Worm (Caenorhabditis elegans) whole organism, L1 larva: Measurements from ENCODE around the gene T15B7.8.

Experiments
- ceh-82 ChIP-seq, 3 experiments: fragments of 150-350 bp in 1 of 3; sonication (generic microtip) in 2 of 3; optimal IDR thresholded peaks; 2 replicates each; lab custom pipeline; 2014 to 2017; ENCODE audit warnings: missing biosample characterization in 3 of 3, missing genetic modification characterization in 3 of 3
- ceh-90 ChIP-seq: sonication (generic microtip); optimal IDR thresholded peaks from 2 replicates; lab custom pipeline; 2016; ENCODE audit warnings: missing genetic modification characterization, missing compliant biosample characterization
- dpl-1 ChIP-seq, 3 experiments: fragments of 150-350 bp in 2 of 3; sonication (generic microtip) in 1 of 3; optimal IDR thresholded peaks; 2 replicates each; lab custom pipeline; 2014 to 2017; ENCODE audit warnings: missing biosample characterization in 3 of 3, missing genetic modification characterization in 3 of 3, missing genetic modification reagents in 3 of 3
- efl-1 ChIP-seq, 4 experiments: fragments of 150-350 bp; optimal IDR thresholded peaks in 3 of 4; peaks in 1 of 4; 1 replicate in 1 of 4; 2 replicates in 3 of 4; lab custom pipeline; 2014; ENCODE audit warnings: missing biosample characterization in 2 of 4, missing genetic modification characterization in 2 of 4, missing genetic modification reagents in 2 of 4
- efl-3 ChIP-seq: fragments of 200-800 bp; sonication (Bioruptor generic); optimal IDR thresholded peaks from 2 replicates; lab custom pipeline; 2018; ENCODE audit warnings: mild to moderate bottlenecking, missing genetic modification characterization, missing compliant biosample characterization
- egl-13 ChIP-seq: sonication (generic microtip); optimal IDR thresholded peaks from 2 replicates; lab custom pipeline; 2016; ENCODE audit warnings: missing genotype, missing genetic modification reagents, missing genetic modification characterization, missing compliant biosample characterization
- egl-27 ChIP-seq, 2 experiments: fragments of 150-350 bp in 1 of 2; sonication (generic microtip); optimal IDR thresholded peaks; 3 replicates each; lab custom pipeline; 2017 to 2018; ENCODE audit warnings: missing biosample characterization in 2 of 2, missing genetic modification characterization in 2 of 2, missing genetic modification reagents in 2 of 2
- elt-3 ChIP-seq, 6 experiments: fragments of 150-350 bp in 1 of 6; sonication (generic microtip); optimal IDR thresholded peaks; 2 replicates each; lab custom pipeline; 2017 to 2018; ENCODE audit warnings: missing biosample characterization in 6 of 6, missing genetic modification characterization in 6 of 6, inconsistent platforms in 1 of 6
- ets-5 ChIP-seq: fragments of 200-800 bp; sonication (Bioruptor generic); IDR thresholded peaks from 2 replicates; pipeline ENCODE4 v1.3.6; 2022; ENCODE audit warnings: missing genetic modification characterization, missing compliant biosample characterization
- fkh-10 ChIP-seq: sonication (generic microtip); optimal IDR thresholded peaks from 2 replicates; lab custom pipeline; 2017; ENCODE audit warnings: missing biosample characterization, missing genetic modification reagents, missing genetic modification characterization
- fkh-8 ChIP-seq: sonication (generic microtip); optimal IDR thresholded peaks from 2 replicates; lab custom pipeline; 2016; ENCODE audit warnings: mild to moderate bottlenecking, missing genetic modification characterization, missing compliant biosample characterization
- fos-1 ChIP-seq: fragments of 150-350 bp; optimal IDR thresholded peaks from 2 replicates; lab custom pipeline; 2014; ENCODE audit warnings: missing biosample characterization, missing genetic modification characterization
- hlh-4 ChIP-seq: sonication (generic microtip); optimal IDR thresholded peaks from 2 replicates; lab custom pipeline; 2016; ENCODE audit warnings: mild to moderate bottlenecking, missing genetic modification characterization, missing compliant biosample characterization
- hpl-2 ChIP-seq: fragments of 150-350 bp; optimal IDR thresholded peaks from 2 replicates; lab custom pipeline; 2014; ENCODE audit warnings: missing biosample characterization, missing genetic modification reagents, missing genetic modification characterization
- jun-1 ChIP-seq: fragments of 150-350 bp; optimal IDR thresholded peaks from 2 replicates; lab custom pipeline; 2014; ENCODE audit warnings: missing biosample characterization, missing genetic modification reagents, missing genetic modification characterization
- lin-14 ChIP-seq: fragments of 200-800 bp; sonication (Bioruptor generic); optimal IDR thresholded peaks from 2 replicates; lab custom pipeline; 2018; ENCODE audit warnings: mild to moderate bottlenecking, missing genetic modification characterization, moderate library complexity, missing compliant biosample characterization
- lin-15B ChIP-seq: fragments of 150-350 bp; sonication (generic microtip); optimal IDR thresholded peaks from 3 replicates; lab custom pipeline; 2014; ENCODE audit warnings: missing biosample characterization, missing genetic modification characterization
- lin-35 ChIP-seq, 2 experiments: fragments of 150-350 bp; optimal IDR thresholded peaks; 2 replicates each; lab custom pipeline; 2014; ENCODE audit warnings: missing biosample characterization in 2 of 2, missing genetic modification characterization in 2 of 2, missing genetic modification reagents in 2 of 2
- lir-3 ChIP-seq: sonication (generic microtip); optimal IDR thresholded peaks from 2 replicates; lab custom pipeline; 2016; ENCODE audit warnings: mild to moderate bottlenecking, missing genetic modification characterization, moderate library complexity, missing compliant biosample characterization; ENCODE audit not compliant: poor library complexity
- mdl-1 ChIP-seq, 2 experiments: fragments of 150-350 bp; optimal IDR thresholded peaks; 2 replicates each; lab custom pipeline; 2014 to 2017; ENCODE audit warnings: missing biosample characterization in 2 of 2, missing genetic modification characterization in 2 of 2, inconsistent platforms in 1 of 2
- nhr-11 ChIP-seq: fragments of 150-350 bp; optimal IDR thresholded peaks from 2 replicates; lab custom pipeline; 2014; ENCODE audit warnings: missing biosample characterization, missing genetic modification characterization
- nhr-19 ChIP-seq: fragments of 200-800 bp; sonication (Bioruptor generic); conservative IDR thresholded peaks from 2 replicates; pipeline ENCODE4 v1.3.6; 2022; ENCODE audit warnings: missing genetic modification characterization, missing compliant biosample characterization
- nhr-20 ChIP-seq: sonication (generic microtip); optimal IDR thresholded peaks from 2 replicates; lab custom pipeline; 2016; ENCODE audit warnings: mild to moderate bottlenecking, missing genetic modification characterization, missing compliant biosample characterization
- nhr-47 ChIP-seq: sonication (generic microtip); optimal IDR thresholded peaks from 2 replicates; lab custom pipeline; 2016; ENCODE audit warnings: mild to moderate bottlenecking, missing genetic modification characterization, moderate library complexity, missing compliant biosample characterization
- nhr-71 ChIP-seq: sonication (generic microtip); optimal IDR thresholded peaks from 2 replicates; lab custom pipeline; 2016; ENCODE audit warnings: mild to moderate bottlenecking, missing genetic modification characterization, moderate library complexity, missing compliant biosample characterization
- nhr-77 ChIP-seq: fragments of 150-350 bp; optimal IDR thresholded peaks from 2 replicates; lab custom pipeline; 2014; ENCODE audit warnings: missing biosample characterization, missing genetic modification characterization
- nhr-84 ChIP-seq: sonication (generic microtip); optimal IDR thresholded peaks from 2 replicates; lab custom pipeline; 2017; ENCODE audit warnings: missing biosample characterization, missing genetic modification characterization
- nhr-90 ChIP-seq: sonication (generic microtip); optimal IDR thresholded peaks from 2 replicates; lab custom pipeline; 2016; ENCODE audit warnings: mild to moderate bottlenecking, missing genetic modification characterization, missing compliant biosample characterization; ENCODE audit not compliant: poor library complexity
- pax-3 ChIP-seq: fragments of 200-800 bp; sonication (Bioruptor generic); optimal IDR thresholded peaks from 2 replicates; lab custom pipeline; 2018; ENCODE audit warnings: mild to moderate bottlenecking, missing genetic modification characterization, moderate library complexity, missing compliant biosample characterization
- rnt-1 ChIP-seq: sonication (generic microtip); optimal IDR thresholded peaks from 2 replicates; lab custom pipeline; 2016; ENCODE audit warnings: mild to moderate bottlenecking, missing genetic modification characterization, moderate library complexity, missing compliant biosample characterization
- snu-23 ChIP-seq: sonication (generic microtip); optimal IDR thresholded peaks from 2 replicates; lab custom pipeline; 2016; ENCODE audit warnings: missing genetic modification characterization, missing compliant biosample characterization
- sptf-1 ChIP-seq: fragments of 150-350 bp; optimal IDR thresholded peaks from 2 replicates; lab custom pipeline; 2014; ENCODE audit warnings: missing biosample characterization, missing genetic modification characterization
- sup-37 ChIP-seq: fragments of 200-800 bp; sonication (Bioruptor generic); optimal IDR thresholded peaks from 2 replicates; lab custom pipeline; 2018; ENCODE audit warnings: mild to moderate bottlenecking, missing genetic modification characterization, missing compliant biosample characterization
- swsn-7 ChIP-seq: sonication (generic microtip); optimal IDR thresholded peaks from 2 replicates; lab custom pipeline; 2016; ENCODE audit warnings: missing genetic modification characterization, missing compliant biosample characterization
- tlp-1 ChIP-seq: fragments of 150-350 bp; optimal IDR thresholded peaks from 2 replicates; lab custom pipeline; 2014; ENCODE audit warnings: missing biosample characterization, missing genetic modification characterization
- unc-30 ChIP-seq: sonication (generic microtip); optimal IDR thresholded peaks from 2 replicates; lab custom pipeline; 2017; ENCODE audit warnings: missing biosample characterization, missing genetic modification characterization
- unc-62 ChIP-seq: fragments of 150-350 bp; optimal IDR thresholded peaks from 2 replicates; lab custom pipeline; 2014; ENCODE audit warnings: missing biosample characterization, missing genetic modification reagents, missing genetic modification characterization
- unc-98 ChIP-seq: fragments of 200-800 bp; sonication (Bioruptor generic); IDR thresholded peaks from 2 replicates; pipeline ENCODE4 v1.3.6; 2022; ENCODE audit warnings: missing genetic modification characterization, missing compliant biosample characterization
- vab-15 ChIP-seq: sonication (generic microtip); optimal IDR thresholded peaks from 2 replicates; lab custom pipeline; 2017; ENCODE audit warnings: missing genotype, mild to moderate bottlenecking, missing genetic modification characterization, missing compliant biosample characterization
- xbp-1 ChIP-seq: sonication (generic microtip); optimal IDR thresholded peaks from 2 replicates; lab custom pipeline; 2016; ENCODE audit warnings: missing genetic modification characterization, missing compliant biosample characterization

The T15B7.8 gene

ce11 chrV:6780166-6780565, 41.4 kb upstream of the T15B7.8 start, which contains the start of gene ZC404.15:
TSS of gene ZC404.15 (plus strand) at chrV:6780466.
- TF ChIP-seq egl-13 (tag; lab: Kevin White, UChicago) = no peak
- TF ChIP-seq pax-3 = no peak
- TF ChIP-seq vab-15 (tag; lab: Kevin White, UChicago) = no peak
- no peak for TF ChIP-seq nhr-20
- TF ChIP-seq dpl-1 (GFP tag; optimal IDR thresholded peaks at IDR 0.05; lab: Kevin White, UChicago) = no peak
- no peak for TF ChIP-seq ceh-90 (tag; lab: Kevin White, UChicago)
- TF ChIP-seq nhr-90 = no peak
- TF ChIP-seq lir-3 (tag; lab: Kevin White, UChicago) = no peak
- no peak for TF ChIP-seq unc-62 (GFP tag; lab: Kevin White, UChicago)
- TF ChIP-seq efl-1 (optimal IDR thresholded peaks at IDR 0.05; lab: Kevin White, UChicago) = no peak
- no peak for TF ChIP-seq efl-1 (GFP tag; optimal IDR thresholded peaks at IDR 0.05 in 1 of 2; lab: Kevin White, UChicago)
- TF ChIP-seq fkh-10 (GFP tag; lab: Kevin White, UChicago) = no peak
- no peak for TF ChIP-seq nhr-84 (tag; lab: Kevin White, UChicago)
- TF ChIP-seq egl-27 (tag; optimal IDR thresholded peaks at IDR 0.05; lab: Kevin White, UChicago) = no peak
- TF ChIP-seq ets-5 (GFP tag; lab: Robert Waterston, UW) = no peak
- no peak for TF ChIP-seq swsn-7 (tag; lab: Kevin White, UChicago)
- no peak for TF ChIP-seq unc-98 (GFP tag; lab: Robert Waterston, UW)
- no peak for TF ChIP-seq nhr-19 (GFP tag; lab: Robert Waterston, UW)

- no peak for TF ChIP-seq sup-37
- TF ChIP-seq tlp-1 (tag; lab: Kevin White, UChicago) = no peak
- peak; percentile 48 for TF ChIP-seq fkh-8 (tag; lab: Kevin White, UChicago)
- TF ChIP-seq nhr-71 (tag; lab: Kevin White, UChicago) = peak; percentile 54
- TF ChIP-seq lin-35 (GFP tag; optimal IDR thresholded peaks at IDR 0.05; lab: Kevin White, UChicago) = no peak
- TF ChIP-seq hlh-4 = peak; percentile 62
- TF ChIP-seq unc-30 = no peak
- TF ChIP-seq lin-14 = no peak
- no peak for TF ChIP-seq unc-62 (GFP tag; lab: Kevin White, UChicago)
- TF ChIP-seq elt-3 (tag; optimal IDR thresholded peaks at IDR 0.05; lab: Kevin White, UChicago) = no peak
- TF ChIP-seq mdl-1 (tag; optimal IDR thresholded peaks at IDR 0.05; lab: Kevin White, UChicago) = no peak
- no peak for TF ChIP-seq snu-23 (GFP tag; lab: Kevin White, UChicago)
- no peak for TF ChIP-seq fos-1 (tag; lab: Kevin White, UChicago)
- TF ChIP-seq sptf-1 (tag; lab: Kevin White, UChicago) = no peak
- TF ChIP-seq egl-27 (tag; optimal IDR thresholded peaks at IDR 0.05; lab: Kevin White, UChicago) = no peak
- TF ChIP-seq nhr-19 (GFP tag; lab: Robert Waterston, UW) = no peak
- peak; percentile 33 for TF ChIP-seq nhr-47 (tag; lab: Kevin White, UChicago)
- TF ChIP-seq nhr-11 (tag; lab: Kevin White, UChicago) = no peak
- no peak for TF ChIP-seq efl-3 (GFP tag; lab: Kevin White, UChicago)
- TF ChIP-seq nhr-77 (tag; lab: Kevin White, UChicago) = no peak
- TF ChIP-seq hpl-2 (GFP tag; lab: Kevin White, UChicago) = no peak
- no peak for TF ChIP-seq lin-15B
- TF ChIP-seq xbp-1 (tag; lab: Kevin White, UChicago) = no peak
- TF ChIP-seq jun-1 (tag; lab: Kevin White, UChicago) = no peak
- no peak for TF ChIP-seq ceh-82 (tag; optimal IDR thresholded peaks at IDR 0.05; lab: Kevin White, UChicago)
- TF ChIP-seq rnt-1 = no peak
- TF ChIP-seq lir-3 (tag; lab: Kevin White, UChicago) = no peak
- no peak for TF ChIP-seq unc-98 (GFP tag; lab: Robert Waterston, UW)
These were observed 40.9 kb upstream of the T15B7.8 start for ce11 chrV:6780676-6781075.
